Fruit fly (Drosophila melanogaster) whole organism, embryonic: Measurements from ENCODE around the gene Blos4.

Experiments used
- Abd-B ChIP-seq: fragments of 200-800 bp; sonication (Bioruptor generic); optimal IDR thresholded peaks from 2 replicates; lab custom pipeline; 2018; ENCODE audit warnings: missing biosample characterization, mild to moderate bottlenecking, missing genetic modification characterization, moderate library complexity
- B-H1 ChIP-seq: fragments of 200-800 bp; sonication (Bioruptor generic); IDR thresholded peaks from 3 replicates; pipeline ENCODE4 v1.3.6; 2022; ENCODE audit warnings: missing biosample characterization, missing genetic modification characterization
- Bgb ChIP-seq: fragments of 200-800 bp; sonication (Bioruptor generic); IDR thresholded peaks from 2 replicates; pipeline ENCODE4 v1.3.6; 2022; ENCODE audit warnings: missing biosample characterization, missing genetic modification characterization; ENCODE audit not compliant: partially characterized antibody
- C15 ChIP-seq: fragments of 200-800 bp; sonication (Bioruptor generic); IDR thresholded peaks from 3 replicates; pipeline ENCODE4 v1.3.6; 2022; ENCODE audit warnings: missing biosample characterization, missing genetic modification characterization
- CG1024 ChIP-seq: fragments of 200-800 bp; sonication (Bioruptor generic); IDR thresholded peaks from 2 replicates; pipeline ENCODE4 v1.3.6; 2022; ENCODE audit warnings: missing biosample characterization, missing genetic modification characterization
- CG10543 ChIP-seq: fragments of 200-800 bp; sonication (Bioruptor generic); optimal IDR thresholded peaks from 3 replicates; lab custom pipeline; 2017; ENCODE audit warnings: missing biosample characterization, mild to moderate bottlenecking, missing genetic modification characterization, moderate library complexity
- CG10654 ChIP-seq: fragments of 200-800 bp; sonication (Bioruptor generic); optimal IDR thresholded peaks from 2 replicates; lab custom pipeline; 2016; ENCODE audit warnings: missing biosample characterization, missing genetic modification characterization
- CG12219 ChIP-seq: fragments of 200-800 bp; sonication (Bioruptor generic); optimal IDR thresholded peaks from 3 replicates; lab custom pipeline; 2018; ENCODE audit warnings: missing biosample characterization, mild to moderate bottlenecking, missing genetic modification characterization
- CG13296 ChIP-seq: fragments of 200-800 bp; sonication (Bioruptor generic); optimal IDR thresholded peaks from 3 replicates; lab custom pipeline; 2018; ENCODE audit warnings: missing biosample characterization, mild to moderate bottlenecking, missing genetic modification characterization
- CG14667 ChIP-seq: fragments of 200-800 bp; sonication (Bioruptor generic); IDR thresholded peaks from 2 replicates; pipeline ENCODE4 v1.3.6; 2022; ENCODE audit warnings: missing biosample characterization, missing genetic modification characterization
- CG15479 ChIP-seq: fragments of 200-800 bp; sonication (Bioruptor generic); optimal IDR thresholded peaks from 3 replicates; lab custom pipeline; 2019; ENCODE audit warnings: missing biosample characterization, mild to moderate bottlenecking, missing genetic modification characterization, moderate library complexity
- CG17568 ChIP-seq: fragments of 200-800 bp; sonication (Bioruptor generic); optimal IDR thresholded peaks from 2 replicates; lab custom pipeline; 2018; ENCODE audit warnings: missing biosample characterization, mild to moderate bottlenecking, missing genetic modification characterization, moderate library complexity
- CG3163 ChIP-seq: fragments of 200-800 bp; sonication (Bioruptor generic); optimal IDR thresholded peaks from 3 replicates; lab custom pipeline; 2016; ENCODE audit warnings: missing biosample characterization, missing genetic modification characterization
- CG3281 ChIP-seq: fragments of 200-800 bp; sonication (Bioruptor generic); optimal IDR thresholded peaks from 3 replicates; lab custom pipeline; 2017; ENCODE audit warnings: missing biosample characterization, mild to moderate bottlenecking, missing genetic modification characterization
- CG3847 ChIP-seq: fragments of 200-800 bp; sonication (Bioruptor generic); IDR thresholded peaks from 2 replicates; pipeline ENCODE4 v1.3.6; 2022; ENCODE audit warnings: missing biosample characterization, missing genetic modification characterization
- CG4328 ChIP-seq: fragments of 200-800 bp; sonication (Bioruptor generic); optimal IDR thresholded peaks from 3 replicates; lab custom pipeline; 2017; ENCODE audit warnings: missing biosample characterization, missing genetic modification reagents, missing genetic modification characterization
- CG43689 ChIP-seq: fragments of 200-800 bp; sonication (Bioruptor generic); IDR thresholded peaks from 2 replicates; pipeline ENCODE4 v1.3.6; 2022; ENCODE audit warnings: missing biosample characterization, missing genetic modification characterization
- CG4404 ChIP-seq: fragments of 200-800 bp; sonication (Bioruptor generic); IDR thresholded peaks from 2 replicates; pipeline ENCODE4 v1.3.6; 2022; ENCODE audit warnings: missing biosample characterization, missing genetic modification characterization
- CG4707 ChIP-seq: fragments of 200-800 bp; sonication (Bioruptor generic); optimal IDR thresholded peaks from 2 replicates; lab custom pipeline; 2018; ENCODE audit warnings: missing biosample characterization, mild to moderate bottlenecking, missing genetic modification characterization, moderate library complexity
- CG7372 ChIP-seq: fragments of 200-800 bp; sonication (Bioruptor generic); IDR thresholded peaks from 2 replicates; pipeline ENCODE4 v1.3.6; 2022; ENCODE audit warnings: missing biosample characterization, missing genetic modification characterization
- CG9797 ChIP-seq: fragments of 200-800 bp; sonication (Bioruptor generic); optimal IDR thresholded peaks from 3 replicates; lab custom pipeline; 2018; ENCODE audit warnings: missing biosample characterization, mild to moderate bottlenecking, missing genetic modification characterization
- Dip3 ChIP-seq: fragments of 200-800 bp; sonication (Bioruptor generic); optimal IDR thresholded peaks from 3 replicates; lab custom pipeline; 2016; ENCODE audit warnings: missing biosample characterization, missing genetic modification characterization
- Fer3 ChIP-seq: fragments of 200-800 bp; sonication (Bioruptor generic); optimal IDR thresholded peaks from 2 replicates; lab custom pipeline; 2018; ENCODE audit warnings: missing biosample characterization, mild to moderate bottlenecking, missing genetic modification characterization, moderate library complexity
- Gug ChIP-seq: fragments of 200-800 bp; sonication (Bioruptor generic); IDR thresholded peaks from 4 replicates; pipeline ENCODE4 v1.3.6; 2022; ENCODE audit warnings: missing biosample characterization, missing genetic modification characterization
- H2.0 ChIP-seq: fragments of 200-800 bp; sonication (Bioruptor generic); IDR thresholded peaks from 2 replicates; pipeline ENCODE4 v1.3.6; 2022; ENCODE audit warnings: missing biosample characterization, missing genetic modification characterization
- HLH3B ChIP-seq: fragments of 200-800 bp; sonication (Bioruptor generic); IDR thresholded peaks from 2 replicates; pipeline ENCODE4 v1.3.6; 2022; ENCODE audit warnings: missing biosample characterization, missing genetic modification characterization
- Kr ChIP-seq: fragments of 200-800 bp; sonication (Bioruptor generic); optimal IDR thresholded peaks from 2 replicates; lab custom pipeline; 2017; ENCODE audit warnings: missing biosample characterization, mild to moderate bottlenecking, missing genetic modification characterization
- Lim3 ChIP-seq: fragments of 200-800 bp; sonication (Bioruptor generic); IDR thresholded peaks from 2 replicates; pipeline ENCODE4 v1.3.6; 2022; ENCODE audit warnings: missing biosample characterization, missing genetic modification characterization
- Meics ChIP-seq: fragments of 200-800 bp; sonication (Bioruptor generic); optimal IDR thresholded peaks from 2 replicates; lab custom pipeline; 2017; ENCODE audit warnings: missing biosample characterization, mild to moderate bottlenecking, missing genetic modification characterization
- Neu2 ChIP-seq: fragments of 200-800 bp; sonication (Bioruptor generic); optimal IDR thresholded peaks from 3 replicates; lab custom pipeline; 2016; ENCODE audit warnings: missing biosample characterization, missing genetic modification characterization, borderline replicate concordance
- Ptx1 ChIP-seq: fragments of 200-800 bp; sonication (Bioruptor generic); IDR thresholded peaks from 2 replicates; pipeline ENCODE4 v1.3.6; 2022; ENCODE audit warnings: missing biosample characterization, missing genetic modification characterization
- ase ChIP-seq: fragments of 200-800 bp; sonication (Bioruptor generic); IDR thresholded peaks from 3 replicates; pipeline ENCODE4 v1.3.6; 2022; ENCODE audit warnings: missing biosample characterization, missing genetic modification characterization
- ato ChIP-seq: fragments of 200-800 bp; sonication (Bioruptor generic); IDR thresholded peaks from 2 replicates; pipeline ENCODE4 v1.3.6; 2022; ENCODE audit warnings: missing biosample characterization, missing genetic modification characterization; ENCODE audit not compliant: partially characterized antibody
- dan ChIP-seq: fragments of 200-800 bp; sonication (Bioruptor generic); IDR thresholded peaks from 2 replicates; pipeline ENCODE4 v1.3.6; 2022; ENCODE audit warnings: missing biosample characterization, missing genetic modification characterization
- danr ChIP-seq: fragments of 200-800 bp; sonication (Bioruptor generic); IDR thresholded peaks from 2 replicates; pipeline ENCODE4 v1.3.6; 2022; ENCODE audit warnings: missing biosample characterization, missing genetic modification characterization
- exex ChIP-seq: fragments of 200-800 bp; sonication (Bioruptor generic); optimal IDR thresholded peaks from 4 replicates; lab custom pipeline; 2018; ENCODE audit warnings: missing biosample characterization, mild to moderate bottlenecking, missing genetic modification characterization, moderate library complexity
- ftz-f1 ChIP-seq: fragments of 200-800 bp; sonication (Bioruptor generic); optimal IDR thresholded peaks from 2 replicates; lab custom pipeline; 2016; ENCODE audit warnings: missing biosample characterization, missing genetic modification characterization
- gem ChIP-seq: fragments of 200-800 bp; sonication (Bioruptor generic); optimal IDR thresholded peaks from 2 replicates; lab custom pipeline; 2019; ENCODE audit warnings: missing biosample characterization, mild to moderate bottlenecking, missing genetic modification characterization, moderate library complexity
- grau ChIP-seq: fragments of 200-800 bp; optimal IDR thresholded peaks from 3 replicates; lab custom pipeline; 2019; ENCODE audit warnings: missing biosample characterization, mild to moderate bottlenecking, missing genetic modification characterization, moderate library complexity
- gsb-n ChIP-seq: fragments of 200-800 bp; sonication (Bioruptor generic); optimal IDR thresholded peaks from 3 replicates; lab custom pipeline; 2018; ENCODE audit warnings: missing biosample characterization, mild to moderate bottlenecking, missing genetic modification characterization
- her ChIP-seq: fragments of 200-800 bp; sonication (Bioruptor generic); optimal IDR thresholded peaks from 2 replicates; lab custom pipeline; 2016; ENCODE audit warnings: missing biosample characterization, missing genetic modification characterization
- ken ChIP-seq: fragments of 200-800 bp; sonication (Bioruptor generic); IDR thresholded peaks from 3 replicates; pipeline ENCODE4 v1.3.6; 2022; ENCODE audit warnings: missing biosample characterization, missing genetic modification characterization
- pan ChIP-seq, 4 experiments: fragments of >200 bp in 3 of 4; fragments of 200-800 bp in 1 of 4; sonication (Bioruptor generic) in 1 of 4; optimal IDR thresholded peaks in 3 of 4; IDR thresholded peaks in 1 of 4; 2 replicates each; pipeline versions ENCODE4 v1.3.6 to Lab custom; 2017 to 2022; ENCODE audit warnings: missing biosample characterization in 2 of 4, missing genetic modification characterization in 2 of 4, mixed read lengths in 1 of 4
- scrt ChIP-seq: fragments of 200-800 bp; sonication (Bioruptor generic); optimal IDR thresholded peaks from 2 replicates; lab custom pipeline; 2018; ENCODE audit warnings: missing biosample characterization, mild to moderate bottlenecking, missing genetic modification characterization, moderate library complexity
- sens-2 ChIP-seq: fragments of 200-800 bp; sonication (Bioruptor generic); IDR thresholded peaks from 2 replicates; pipeline ENCODE4 v1.3.6; 2022; ENCODE audit warnings: missing biosample characterization, missing genetic modification characterization
- so ChIP-seq: fragments of 200-800 bp; sonication (Bioruptor generic); IDR thresholded peaks from 3 replicates; pipeline ENCODE4 v1.3.6; 2022; ENCODE audit warnings: missing biosample characterization, missing genetic modification characterization
- ssp ChIP-seq: fragments of 200-800 bp; sonication (Bioruptor generic); IDR thresholded peaks from 2 replicates; pipeline ENCODE4 v1.3.6; 2022; ENCODE audit warnings: missing biosample characterization, missing genetic modification characterization
- vnd ChIP-seq: fragments of 200-800 bp; sonication (Bioruptor generic); IDR thresholded peaks from 3 replicates; pipeline ENCODE4 v1.3.6; 2022; ENCODE audit warnings: missing biosample characterization, missing genetic modification characterization; ENCODE audit not compliant: partially characterized antibody
- zen ChIP-seq: fragments of 200-800 bp; sonication (Bioruptor generic); optimal IDR thresholded peaks from 3 replicates; lab custom pipeline; 2018; ENCODE audit warnings: missing biosample characterization, mild to moderate bottlenecking, missing genetic modification characterization, moderate library complexity
- zen2 ChIP-seq: fragments of 200-800 bp; sonication (Bioruptor generic); IDR thresholded peaks from 3 replicates; pipeline ENCODE4 v1.3.6; 2022; ENCODE audit warnings: missing biosample characterization, missing genetic modification characterization; ENCODE audit not compliant: partially characterized antibody

Blos4 gene

DNA sequence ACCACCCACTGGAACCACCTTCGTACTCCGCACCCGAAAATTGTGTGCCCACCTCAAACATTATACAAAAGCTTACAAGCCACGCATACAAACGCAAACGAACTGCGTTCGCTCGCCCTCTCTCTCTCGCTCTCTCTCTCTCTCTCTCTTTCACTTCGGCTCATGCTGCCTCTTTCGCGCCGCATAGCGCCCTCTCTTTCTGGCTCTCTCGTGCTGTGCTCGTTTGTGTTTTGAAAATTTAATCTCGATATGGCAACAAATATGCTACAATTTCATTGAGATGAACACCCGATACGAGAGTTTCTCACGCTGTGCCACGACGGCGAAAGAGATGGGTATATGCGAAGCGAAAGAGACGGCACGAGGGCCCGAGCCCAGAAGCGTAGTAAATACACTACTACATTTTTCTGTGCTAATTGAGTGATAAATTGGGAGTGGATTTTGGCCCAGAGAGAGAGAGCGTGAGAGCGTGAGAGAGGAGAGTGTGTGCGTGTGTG is 22.3 kb upstream of the Blos4 start (continued):
- TF ChIP-seq CG15479 (GFP tag; lab: Kevin White, UChicago) = peak; percentile 88
- TF ChIP-seq CG4707 = peak; percentile 13
- TF ChIP-seq CG1024 (GFP tag; lab: Robert Waterston, UW) = 0 out of 2 replicates have a peak, but pooled peaks have one; percentile 19
- TF ChIP-seq Abd-B (GFP tag; lab: Kevin White, UChicago) = peak; percentile 42
- TF ChIP-seq vnd = peak; percentile 23; the same call in 1 of the 3 replicates
- TF ChIP-seq B-H1 (GFP tag; lab: Robert Waterston, UW) = no peak
- peak; percentile 11 for TF ChIP-seq Neu2 (GFP tag; lab: Kevin White, UChicago)
- TF ChIP-seq CG3847 = no peak
- no peak for TF ChIP-seq ato (GFP tag; lab: Robert Waterston, UW)
- TF ChIP-seq ken (GFP tag; lab: Robert Waterston, UW) = no peak
- TF ChIP-seq ssp (GFP tag; lab: Robert Waterston, UW) = no peak
- no peak for TF ChIP-seq CG9797 (GFP tag; lab: Kevin White, UChicago)
- TF ChIP-seq danr (GFP tag; lab: Robert Waterston, UW) = no peak
- TF ChIP-seq exex (tag; lab: Kevin White, UChicago) = peak; percentile 71
- TF ChIP-seq CG4404 = no peak
- no peak for TF ChIP-seq Lim3
- TF ChIP-seq CG4328 = no peak
- TF ChIP-seq CG13296 = no peak
- 0 out of 2 replicates have a peak, but pooled peaks have one; percentile 11 for TF ChIP-seq Ptx1 (GFP tag; lab: Robert Waterston, UW)
- TF ChIP-seq scrt (GFP tag; lab: Kevin White, UChicago) = peak; percentile 74
- TF ChIP-seq CG43689 (GFP tag; lab: Robert Waterston, UW) = no peak
- no peak for TF ChIP-seq CG14667 (GFP tag; lab: Robert Waterston, UW)
- peak; percentile 11 for TF ChIP-seq grau
- no peak for TF ChIP-seq C15
- no peak for TF ChIP-seq ase (GFP tag; lab: Robert Waterston, UW)
- TF ChIP-seq so (GFP tag; lab: Robert Waterston, UW) = peak; percentile 88; the same call in 2 of the 3 replicates
- TF ChIP-seq ftz-f1 (GFP tag; lab: Kevin White, UChicago) = peak; percentile 68
- TF ChIP-seq Kr (GFP tag; lab: Kevin White, UChicago) = no peak
- TF ChIP-seq Meics (GFP tag; lab: Kevin White, UChicago) = no peak
- TF ChIP-seq gem = no peak
- TF ChIP-seq dan = no peak
- peak; percentile 90 for TF ChIP-seq zen (tag; lab: Kevin White, UChicago)
- TF ChIP-seq Fer3 (tag; lab: Kevin White, UChicago) = no peak
- TF ChIP-seq CG7372 (GFP tag; lab: Robert Waterston, UW) = no peak
- TF ChIP-seq CG12219 (GFP tag; lab: Kevin White, UChicago) = no peak
- peak; percentile 81 for TF ChIP-seq her (GFP tag; lab: Kevin White, UChicago)
- TF ChIP-seq CG10543 (GFP tag; lab: Kevin White, UChicago) = peak; percentile 88
- no peak for TF ChIP-seq H2.0 (GFP tag; lab: Robert Waterston, UW)
- TF ChIP-seq CG17568 (GFP tag; lab: Kevin White, UChicago) = no peak
- TF ChIP-seq Bgb (GFP tag; lab: Robert Waterston, UW) = peak; percentile 70
- peak; percentile 14 for TF ChIP-seq Dip3 (GFP tag; lab: Kevin White, UChicago)
- peak; percentile 23; the same call in 1 of the 2 replicates for TF ChIP-seq HLH3B (GFP tag; lab: Robert Waterston, UW)
- no peak for TF ChIP-seq zen2 (GFP tag; lab: Robert Waterston, UW)
- no peak for TF ChIP-seq CG3281 (GFP tag; lab: Kevin White, UChicago)
- TF ChIP-seq pan (optimal IDR thresholded peaks at IDR 0.05; lab: Kevin White, UChicago) = no peak
- peak in 1 of 2 experiments; percentile 34 for TF ChIP-seq pan (GFP tag; optimal IDR thresholded peaks at IDR 0.05 in 1 of 2, IDR thresholded peaks at IDR 0.05 in 1 of 2)
- TF ChIP-seq sens-2 (GFP tag; lab: Robert Waterston, UW) = no peak
- TF ChIP-seq gsb-n (tag; lab: Kevin White, UChicago) = peak; percentile 78
- peak; percentile 69 for TF ChIP-seq CG3163 (GFP tag; lab: Kevin White, UChicago)
- no peak for TF ChIP-seq CG10654 (GFP tag; lab: Kevin White, UChicago)
- TF ChIP-seq Gug (GFP tag; lab: Robert Waterston, UW) = no peak
